Fruit fly (Drosophila melanogaster): ENCODE results near the gene 5PtaseI.

The 5PtaseI gene

DNA sequence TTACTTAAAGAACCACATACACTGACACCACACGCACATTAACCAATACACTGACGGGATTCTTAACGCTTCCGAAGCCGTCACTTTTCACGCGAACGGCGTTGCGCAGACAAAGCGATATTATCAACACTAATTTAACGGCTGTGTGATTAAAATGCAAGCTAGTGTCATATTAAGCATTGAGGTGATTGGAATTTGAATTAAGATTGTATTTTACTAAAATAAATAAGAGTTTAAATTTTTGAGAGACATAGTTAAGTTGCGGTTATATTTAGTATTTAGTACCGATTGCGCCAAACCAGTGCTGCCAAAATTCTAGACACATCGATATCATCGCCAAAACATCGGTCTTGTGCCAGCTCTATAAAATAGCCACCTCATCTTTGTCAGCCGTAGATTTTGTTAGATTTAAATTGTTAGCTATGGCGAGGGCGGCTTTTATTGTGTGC lies 5.9 kb downstream of the 5PtaseI start, which contains the start of the genes Ythdf and bai (continued):
- TF ChIP-seq pzg (GFP tag; optimal IDR thresholded peaks at IDR 0.05) (peak; percentile 84), kah (GFP tag; optimal IDR thresholded peaks at IDR 0.05) (no peak), CG12071 (GFP tag; optimal IDR thresholded peaks at IDR 0.05) (no peak), Dbx (GFP tag; IDR thresholded peaks at IDR 0.05) (peak; percentile 56; the same call in 1 of the 3 replicates), CG15073 (GFP tag; optimal IDR thresholded peaks at IDR 0.05) (no peak), CG12942 (GFP tag; optimal IDR thresholded peaks at IDR 0.05) (peak; percentile 34), dmrt11E (tag; optimal IDR thresholded peaks at IDR 0.05) (peak; percentile 34), CG14710 (tag; optimal IDR thresholded peaks at IDR 0.05) (peak; percentile 81), nmo (GFP tag; optimal IDR thresholded peaks at IDR 0.05) (peak; percentile 81), fu2 (GFP tag; optimal IDR thresholded peaks at IDR 0.05) (peak; percentile 5), CG2120 (GFP tag; optimal IDR thresholded peaks at IDR 0.05) (peak; percentile 81), crol (GFP tag; IDR thresholded peaks at IDR 0.05) (no peak), hbn (GFP tag; IDR thresholded peaks at IDR 0.05; ENCODE audit: partially characterized antibody) (peak; percentile 81), vnd (GFP tag; IDR thresholded peaks at IDR 0.05; ENCODE audit: partially characterized antibody) (peak; percentile 83), mld (GFP tag; IDR thresholded peaks at IDR 0.05; ENCODE audit: partially characterized antibody) (0 out of 3 replicates have a peak, but pooled peaks have one; percentile 56), bbx (GFP tag; IDR thresholded peaks at IDR 0.05; ENCODE audit: partially characterized antibody) (peak; percentile 69), CG8290 (GFP tag; optimal IDR thresholded peaks at IDR 0.05) (peak; percentile 43), CG8290 (tag; optimal IDR thresholded peaks at IDR 0.05) (peak in 1 of 2 experiments; percentile 5), so (GFP tag; IDR thresholded peaks at IDR 0.05) (no peak), Awh (GFP tag; IDR thresholded peaks at IDR 0.05) (no peak), Max (GFP tag; optimal IDR thresholded peaks at IDR 0.05) (peak; percentile 59), CG1602 (GFP tag; optimal IDR thresholded peaks at IDR 0.05) (peak; percentile 14), crc (GFP tag; optimal IDR thresholded peaks at IDR 0.05) (no peak), CG4404 (GFP tag; IDR thresholded peaks at IDR 0.05) (no peak), Sry-δ (GFP tag; optimal IDR thresholded peaks at IDR 0.05) (peak; percentile 97), CG30431 (GFP tag; optimal IDR thresholded peaks at IDR 0.05) (no peak), CG34422 (GFP tag; IDR thresholded peaks at IDR 0.05) (no peak; the same call in 1 of the 3 replicates), psq (GFP tag; optimal IDR thresholded peaks at IDR 0.05) (peak; percentile 49), tin (GFP tag; optimal IDR thresholded peaks at IDR 0.05) (peak; percentile 14), ash1 (GFP tag; optimal IDR thresholded peaks at IDR 0.05) (no peak), chif (GFP tag; optimal IDR thresholded peaks at IDR 0.05) (peak in 1 of 2 experiments; percentile 18), CG17186 (GFP tag; optimal IDR thresholded peaks at IDR 0.05) (peak; percentile 92), kay (GFP tag; optimal IDR thresholded peaks at IDR 0.05) (peak; percentile 19), CG2129 (GFP tag; IDR thresholded peaks at IDR 0.05; ENCODE audit: partially characterized antibody) (peak; percentile 74), CG9797 (GFP tag; optimal IDR thresholded peaks at IDR 0.05) (peak; percentile 75), Dref (GFP tag; IDR thresholded peaks at IDR 0.05) (peak; percentile 84), CG1647 (GFP tag; optimal IDR thresholded peaks at IDR 0.05) (peak; percentile 18), pita (GFP tag; optimal IDR thresholded peaks at IDR 0.05) (no peak), CG16813 (GFP tag; IDR thresholded peaks at IDR 0.05; ENCODE audit: partially characterized antibody) (peak; percentile 84), Usf (GFP tag; optimal IDR thresholded peaks at IDR 0.05) (no peak), Med (GFP tag) (peak; percentile 73), insv (GFP tag; optimal IDR thresholded peaks at IDR 0.05) (peak in 1 of 2 experiments; percentile 1), Meics (GFP tag; optimal IDR thresholded peaks at IDR 0.05) (no peak), CG42726 (GFP tag; IDR thresholded peaks at IDR 0.05; ENCODE audit: partially characterized antibody) (peak; percentile 82), fru (optimal IDR thresholded peaks at IDR 0.05) (no peak), chm (GFP tag; IDR thresholded peaks at IDR 0.05) (0 out of 2 replicates have a peak, but pooled peaks have one; percentile 13), CG30403 (GFP tag; optimal IDR thresholded peaks at IDR 0.05) (peak; percentile 64), CG13775 (GFP tag; optimal IDR thresholded peaks at IDR 0.05) (peak; percentile 46), CG7786 (GFP tag; optimal IDR thresholded peaks at IDR 0.05) (peak; percentile 55), CG30020 (tag; optimal IDR thresholded peaks at IDR 0.05) (peak; percentile 60), ewg (GFP tag; optimal IDR thresholded peaks at IDR 0.05) (peak; percentile 35)
